Fruit fly (Drosophila melanogaster): ENCODE results near the gene CG13607.

The CG13607 gene

dm6 chr3R:24138478-24139455, 22.6 kb upstream of the CG13607 start (continued):
- TF ChIP-seq CG4328 (GFP tag; optimal IDR thresholded peaks at IDR 0.05): no peak
- no peak for TF ChIP-seq CG10274 (GFP tag; optimal IDR thresholded peaks at IDR 0.05)
- no peak for TF ChIP-seq sima (GFP tag; optimal IDR thresholded peaks at IDR 0.05)
- no peak for TF ChIP-seq CG10959 (GFP tag; IDR thresholded peaks at IDR 0.05)
- no peak for TF ChIP-seq slbo (GFP tag; IDR thresholded peaks at IDR 0.05)
- no peak for TF ChIP-seq cg (GFP tag; optimal IDR thresholded peaks at IDR 0.05)
- TF ChIP-seq CG31365 (tag; optimal IDR thresholded peaks at IDR 0.05): no peak
- TF ChIP-seq crp (GFP tag; optimal IDR thresholded peaks at IDR 0.05): no peak
- TF ChIP-seq E2f2 (GFP tag; IDR thresholded peaks at IDR 0.05): no peak
- peak; percentile 83 for TF ChIP-seq sd (tag; optimal IDR thresholded peaks at IDR 0.05)
- no peak for TF ChIP-seq CG14710 (tag; optimal IDR thresholded peaks at IDR 0.05)
- TF ChIP-seq gem (tag; optimal IDR thresholded peaks at IDR 0.05): peak; percentile 1
- TF ChIP-seq Vsx1 (GFP tag; optimal IDR thresholded peaks at IDR 0.05): peak; percentile 60
- TF ChIP-seq CG33557 (GFP tag; optimal IDR thresholded peaks at IDR 0.05): no peak
- TF ChIP-seq CG13296 (GFP tag; optimal IDR thresholded peaks at IDR 0.05): peak; percentile 20
- TF ChIP-seq CG12071 (GFP tag; optimal IDR thresholded peaks at IDR 0.05): peak; percentile 25
- peak; percentile 20; the same call in 1 of the 2 replicates for TF ChIP-seq GATAe (GFP tag; conservative IDR thresholded peaks at IDR 0.05)
- peak in 1 of 2 experiments; percentile 9 for TF ChIP-seq Pdp1 (GFP tag; optimal IDR thresholded peaks at IDR 0.05)
- TF ChIP-seq B-H2 (GFP tag; optimal IDR thresholded peaks at IDR 0.05): peak; percentile 3
- TF ChIP-seq CG30431 (GFP tag; optimal IDR thresholded peaks at IDR 0.05): no peak
- no peak for TF ChIP-seq CG16779 (GFP tag; IDR thresholded peaks at IDR 0.05)
- no peak for TF ChIP-seq amos (GFP tag; IDR thresholded peaks at IDR 0.05; ENCODE audit: partially characterized antibody)
- no peak for TF ChIP-seq CG11560 (tag; IDR thresholded peaks at IDR 0.05)
- no peak for TF ChIP-seq ash1 (GFP tag; optimal IDR thresholded peaks at IDR 0.05)
- TF ChIP-seq lov (optimal IDR thresholded peaks at IDR 0.05): no peak
- no peak for TF ChIP-seq lov (GFP tag; IDR thresholded peaks at IDR 0.05)
- no peak for TF ChIP-seq gcm2 (GFP tag; optimal IDR thresholded peaks at IDR 0.05)
- TF ChIP-seq CG15011 (GFP tag; optimal IDR thresholded peaks at IDR 0.05): no peak
- TF ChIP-seq al (GFP tag; IDR thresholded peaks at IDR 0.05): no peak
- TF ChIP-seq knrl (GFP tag; IDR thresholded peaks at IDR 0.05; ENCODE audit: partially characterized antibody): no peak
- TF ChIP-seq sens (GFP tag): peak; percentile 58
- no peak for TF ChIP-seq ttk (GFP tag; IDR thresholded peaks at IDR 0.05)
- peak; percentile 72 for TF ChIP-seq mirr (GFP tag; optimal IDR thresholded peaks at IDR 0.05)
- no peak for TF ChIP-seq fru (optimal IDR thresholded peaks at IDR 0.05)
- TF ChIP-seq lbe (GFP tag; optimal IDR thresholded peaks at IDR 0.05): no peak
- TF ChIP-seq CG12659 (GFP tag; optimal IDR thresholded peaks at IDR 0.05): no peak
- no peak for TF ChIP-seq CG5180 (GFP tag; optimal IDR thresholded peaks at IDR 0.05)
- peak; percentile 18 for TF ChIP-seq PHDP (tag; optimal IDR thresholded peaks at IDR 0.05)
- peak; percentile 3 for TF ChIP-seq Abd-B (GFP tag; optimal IDR thresholded peaks at IDR 0.05)
- TF ChIP-seq CG8359 (GFP tag; optimal IDR thresholded peaks at IDR 0.05; ENCODE audit: borderline replicate concordance): no peak
- no peak for TF ChIP-seq Meics (GFP tag; optimal IDR thresholded peaks at IDR 0.05)
- no peak for TF ChIP-seq CG2120 (GFP tag; optimal IDR thresholded peaks at IDR 0.05)
- TF ChIP-seq exex (tag; optimal IDR thresholded peaks at IDR 0.05): peak; percentile 95
- no peak for TF ChIP-seq CG2199 (GFP tag; IDR thresholded peaks at IDR 0.05)
- no peak for TF ChIP-seq CG2889 (GFP tag; IDR thresholded peaks at IDR 0.05)
- peak; percentile 96 for TF ChIP-seq sug (tag; optimal IDR thresholded peaks at IDR 0.05)
- TF ChIP-seq CG16815 (GFP tag; optimal IDR thresholded peaks at IDR 0.05): no peak
- peak; percentile 52 for TF ChIP-seq lab (GFP tag; optimal IDR thresholded peaks at IDR 0.05)
